Worm (Caenorhabditis elegans) whole organism, early embryonic: ENCODE data around the gene grl-7.

ENCODE experiments used
- B0310.2 ChIP-seq: sonication (generic microtip); optimal IDR thresholded peaks from 2 replicates; lab custom pipeline; 2016; ENCODE audit warnings: mild to moderate bottlenecking, missing genetic modification characterization, missing compliant biosample characterization
- F13C5.2 ChIP-seq: sonication (generic microtip); optimal IDR thresholded peaks from 2 replicates; lab custom pipeline; 2017; ENCODE audit warnings: mild to moderate bottlenecking, missing genetic modification characterization, inconsistent platforms, missing compliant biosample characterization
- ama-1 ChIP-seq: fragments of 150-350 bp; optimal IDR thresholded peaks from 2 replicates; lab custom pipeline; 2014
- ets-7 ChIP-seq: sonication (generic microtip); optimal IDR thresholded peaks from 2 replicates; lab custom pipeline; 2016; ENCODE audit warnings: missing genotype, missing genetic modification characterization, missing compliant biosample characterization
- hmg-4 ChIP-seq: fragments of 200-800 bp; sonication (Bioruptor generic); optimal IDR thresholded peaks from 2 replicates; lab custom pipeline; 2018; ENCODE audit warnings: mild to moderate bottlenecking, missing genetic modification characterization, missing compliant biosample characterization
- hnd-1 ChIP-seq: sonication (generic microtip); optimal IDR thresholded peaks from 2 replicates; lab custom pipeline; 2016; ENCODE audit warnings: missing genetic modification characterization, missing compliant biosample characterization
- scrt-1 ChIP-seq: fragments of 200-800 bp; sonication (Bioruptor generic); IDR thresholded peaks from 2 replicates; pipeline ENCODE4 v1.3.6; 2022; ENCODE audit warnings: missing genetic modification characterization, missing compliant biosample characterization
- tbx-11 ChIP-seq: fragments of 200-800 bp; sonication (Bioruptor generic); IDR thresholded peaks from 2 replicates; pipeline ENCODE4 v1.3.6; 2022; ENCODE audit warnings: missing genetic modification characterization, missing compliant biosample characterization

- TF ChIP-seq hmg-4 (GFP tag; lab: Kevin White, UChicago) (peak; percentile 20), tbx-11 (GFP tag; lab: Robert Waterston, UW) (no peak), ama-1 (lab: Kevin White, UChicago) (no peak), hnd-1 (no peak), B0310.2 (tag; lab: Kevin White, UChicago) (no peak), F13C5.2 (tag; lab: Kevin White, UChicago) (no peak), scrt-1 (GFP tag; lab: Robert Waterston, UW) (0 out of 2 replicates have a peak, but pooled peaks have one; percentile 32), ets-7 (no peak)
Measured at ce11 chrV:11341130-11341675, 5.6 kb downstream of the grl-7 start.
